Fruit fly (Drosophila melanogaster): ENCODE measurements around the gene CG6661.
A peak's percentile ranks its signal among the peaks of the same experiment; 100 is the strongest.

The CG6661 gene

dm6 chr3L:14053806-14054205 is 19.2 kb downstream of the CG6661 start:
- TF ChIP-seq CG17801 (GFP tag; optimal IDR thresholded peaks at IDR 0.05; ENCODE audit: partially characterized antibody), result no peak

dm6 chr3L:14055260-14055696 is 20.7 kb downstream of the CG6661 start:
- no peak for TF ChIP-seq CG17801 (GFP tag; optimal IDR thresholded peaks at IDR 0.05; ENCODE audit: partially characterized antibody)

DNA sequence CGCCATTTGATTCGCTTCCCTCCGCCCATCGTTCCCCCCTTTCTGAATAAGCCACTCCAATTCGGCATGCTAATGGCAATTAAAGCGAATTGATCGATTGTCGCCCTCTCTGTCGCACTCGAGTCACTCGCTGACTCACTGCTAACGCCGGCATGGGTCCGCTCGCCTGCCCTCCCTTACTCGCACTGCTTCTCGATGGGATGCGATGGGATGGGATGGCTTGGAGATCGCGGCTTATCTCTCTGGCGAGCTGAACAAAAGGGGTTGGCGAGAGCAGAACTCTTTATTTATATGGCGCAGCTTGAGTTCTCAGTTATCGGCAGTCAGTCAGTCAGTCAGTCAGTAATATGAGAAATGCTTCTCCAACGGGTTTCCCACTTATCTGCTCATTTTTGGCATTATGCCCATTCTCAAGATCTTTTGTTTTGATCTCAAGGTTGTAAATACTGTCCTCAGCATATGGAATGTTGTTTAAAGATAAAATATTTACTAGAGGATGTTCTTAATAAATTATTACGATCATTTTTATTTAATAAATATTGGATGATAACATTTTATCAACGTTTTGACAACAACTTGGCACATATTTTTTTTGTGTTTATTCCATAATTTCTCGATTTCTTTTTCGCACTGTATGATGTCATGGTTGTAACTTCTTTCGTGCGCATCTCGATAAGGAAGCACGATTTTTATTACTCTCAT is 21.4 kb downstream of the CG6661 start:
- no peak for TF ChIP-seq CG17801 (GFP tag; optimal IDR thresholded peaks at IDR 0.05; ENCODE audit: partially characterized antibody)

DNA sequence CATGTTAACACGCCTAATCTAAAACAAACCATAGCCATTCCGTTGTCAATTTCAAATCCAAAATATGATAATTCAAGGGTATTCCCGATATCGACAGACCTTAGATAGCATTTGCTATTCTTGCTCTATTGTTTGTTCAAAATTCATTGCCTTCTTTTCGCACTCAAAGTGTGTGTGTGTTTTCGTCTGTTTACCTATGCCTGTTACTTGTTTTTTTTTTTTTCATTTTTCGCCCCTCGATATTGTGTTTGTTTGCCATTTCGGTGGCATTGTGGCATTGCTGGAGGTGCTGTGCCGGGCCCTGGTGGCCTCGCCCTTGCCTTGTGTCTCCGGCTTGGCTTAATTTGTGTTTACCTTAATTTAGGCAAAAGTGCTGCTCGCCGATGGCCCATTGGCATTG is 22.2 kb downstream of the CG6661 start:
- TF ChIP-seq CG17801 (GFP tag; optimal IDR thresholded peaks at IDR 0.05; ENCODE audit: partially characterized antibody), result no peak

dm6 chr3L:14059266-14059974 is 24.8 kb downstream of the CG6661 start:
- no peak for TF ChIP-seq CG17801 (GFP tag; optimal IDR thresholded peaks at IDR 0.05; ENCODE audit: partially characterized antibody)

DNA sequence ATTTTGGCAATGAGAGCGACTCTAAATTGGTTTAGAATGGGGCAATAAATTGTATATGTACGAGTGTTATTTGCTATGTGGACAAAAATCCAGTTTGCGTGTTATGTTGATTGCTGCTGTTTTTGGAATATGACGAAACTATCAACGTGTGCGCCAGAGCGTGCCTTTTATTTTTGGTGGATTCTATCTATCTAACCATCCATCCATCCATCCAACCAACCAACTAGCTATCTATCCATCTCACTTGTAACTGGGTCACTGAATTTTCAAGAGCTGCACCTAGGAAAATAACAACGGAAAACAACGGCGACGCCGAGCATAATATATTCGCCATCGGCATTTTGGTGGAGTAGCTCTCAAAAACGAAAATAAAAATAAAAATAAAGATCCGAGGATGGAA is 28.1 kb downstream of the CG6661 start:
- TF ChIP-seq CG17801 (GFP tag; optimal IDR thresholded peaks at IDR 0.05; ENCODE audit: partially characterized antibody), result no peak

- no peak for TF ChIP-seq CG17801 (GFP tag; optimal IDR thresholded peaks at IDR 0.05; ENCODE audit: partially characterized antibody)
These were observed 28.9 kb downstream of the CG6661 start for dm6 chr3L:14063241-14064064.

DNA sequence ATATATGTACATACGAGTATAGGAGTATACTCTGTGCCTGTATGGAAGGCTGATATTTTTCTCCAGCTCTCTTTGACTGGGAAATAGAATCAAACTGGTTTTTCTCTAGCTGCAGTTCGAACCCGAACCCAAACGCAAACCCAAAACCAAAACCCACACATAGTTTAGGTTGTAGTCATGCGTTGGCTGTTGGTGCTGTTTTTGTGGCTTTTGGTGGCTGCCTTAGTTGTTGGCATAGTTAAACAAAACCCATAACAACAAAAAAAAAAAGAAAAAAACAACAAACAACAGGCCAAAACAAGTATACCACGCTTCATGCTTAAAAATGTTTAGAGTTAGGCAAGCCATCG is 29.5 kb downstream of the CG6661 start:
- TF ChIP-seq CG17801 (GFP tag; optimal IDR thresholded peaks at IDR 0.05; ENCODE audit: partially characterized antibody), result no peak

- TF ChIP-seq CG17801 (GFP tag; optimal IDR thresholded peaks at IDR 0.05; ENCODE audit: partially characterized antibody), result peak; percentile 27
These were observed 37.0 kb downstream of the CG6661 start, which contains the start of gene Pex1 for dm6 chr3L:14071621-14072020. Gene Pex1 (plus strand): TSS chr3L:14071892.

DNA sequence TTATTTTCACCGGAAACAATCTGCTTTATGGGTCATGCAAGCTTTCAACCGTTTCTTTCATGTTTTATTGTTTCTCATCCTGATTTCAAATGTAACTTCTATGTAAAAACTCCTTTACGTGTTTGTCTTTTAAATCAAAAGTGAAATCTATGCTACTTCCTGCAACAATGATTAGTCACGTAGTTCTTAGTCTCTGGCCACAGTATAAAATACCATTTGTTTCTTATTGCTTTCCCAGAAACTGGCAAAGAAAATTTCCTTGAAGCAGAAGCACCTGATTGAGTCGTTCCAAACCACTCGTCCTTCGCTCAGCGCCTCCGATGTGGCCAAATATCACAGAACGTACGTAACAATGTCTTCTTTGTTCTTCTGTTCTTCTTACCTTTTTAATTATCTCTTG is 40.9 kb downstream of the CG6661 start, which contains the start of gene btl:
Gene btl (plus strand): TSS at position 301 of the 400 bp plus-strand sequence.
- no peak for TF ChIP-seq CG17801 (GFP tag; optimal IDR thresholded peaks at IDR 0.05; ENCODE audit: partially characterized antibody)

dm6 chr3L:14076559-14076958 is 42.0 kb downstream of the CG6661 start:
- no peak for TF ChIP-seq CG17801 (GFP tag; optimal IDR thresholded peaks at IDR 0.05; ENCODE audit: partially characterized antibody)

- no peak for TF ChIP-seq CG17801 (GFP tag; optimal IDR thresholded peaks at IDR 0.05; ENCODE audit: partially characterized antibody)
These were observed 43.7 kb downstream of the CG6661 start for dm6 chr3L:14078227-14078626.

dm6 chr3L:14079224-14079623 is 44.6 kb downstream of the CG6661 start:
- no peak for TF ChIP-seq CG17801 (GFP tag; optimal IDR thresholded peaks at IDR 0.05; ENCODE audit: partially characterized antibody)

dm6 chr3L:14083283-14083682 is 48.7 kb downstream of the CG6661 start, which contains the start of gene CG8100:
Gene CG8100 (plus strand): TSS chr3L:14083615.
- no peak for TF ChIP-seq CG17801 (GFP tag; optimal IDR thresholded peaks at IDR 0.05; ENCODE audit: partially characterized antibody)

dm6 chr3L:14086225-14086624 is 51.6 kb downstream of the CG6661 start:
- TF ChIP-seq CG17801 (GFP tag; optimal IDR thresholded peaks at IDR 0.05; ENCODE audit: partially characterized antibody), result no peak

Measured in ovary, adult (tissue).